Worm (Caenorhabditis elegans) whole organism, early embryonic: ENCODE results near the gene rnf-5.

ENCODE experiments used
- aly-1 ChIP-seq: sonication (generic microtip); optimal IDR thresholded peaks from 2 replicates; lab custom pipeline; 2016; ENCODE audit warnings: missing genetic modification characterization, missing compliant biosample characterization
- ama-1 ChIP-seq: fragments of 150-350 bp; optimal IDR thresholded peaks from 2 replicates; lab custom pipeline; 2014
- ceh-13 ChIP-seq: fragments of 200-800 bp; sonication (Bioruptor generic); optimal IDR thresholded peaks from 2 replicates; lab custom pipeline; 2018; ENCODE audit warnings: mild to moderate bottlenecking, missing genetic modification characterization, missing compliant biosample characterization
- ets-7 ChIP-seq: sonication (generic microtip); optimal IDR thresholded peaks from 2 replicates; lab custom pipeline; 2016; ENCODE audit warnings: missing genotype, missing genetic modification characterization, missing compliant biosample characterization
- hmbx-1 ChIP-seq: sonication (generic microtip); optimal IDR thresholded peaks from 2 replicates; lab custom pipeline; 2016; ENCODE audit warnings: mild to moderate bottlenecking, missing genetic modification characterization, missing compliant biosample characterization
- sea-1 ChIP-seq: fragments of 200-800 bp; sonication (Bioruptor generic); conservative IDR thresholded peaks from 2 replicates; pipeline ENCODE4 v1.3.6; 2022; ENCODE audit warnings: missing genetic modification characterization, missing compliant biosample characterization
- tbx-37 ChIP-seq: fragments of 200-800 bp; sonication (Bioruptor generic); conservative IDR thresholded peaks from 2 replicates; pipeline ENCODE4 v1.3.6; 2022; ENCODE audit warnings: missing genetic modification reagents, missing genetic modification characterization, missing compliant biosample characterization
- tra-4 ChIP-seq: sonication (generic microtip); optimal IDR thresholded peaks from 2 replicates; lab custom pipeline; 2017; ENCODE audit warnings: missing genetic modification characterization, missing compliant biosample characterization

ce11 chrIII:4191091-4191638 lies 24.5 kb upstream of the rnf-5 start, which contains the start of gene dnj-16:
- no peak for TF ChIP-seq ama-1
- no peak for TF ChIP-seq ets-7 (tag; lab: Kevin White, UChicago)
- TF ChIP-seq sea-1 (GFP tag; lab: Robert Waterston, UW): no peak
- TF ChIP-seq aly-1 (tag; lab: Kevin White, UChicago): no peak
- no peak for TF ChIP-seq tbx-37 (GFP tag; lab: Robert Waterston, UW)
- TF ChIP-seq ceh-13: no peak
- no peak for TF ChIP-seq tra-4 (tag; lab: Kevin White, UChicago)
- TF ChIP-seq hmbx-1 (tag; lab: Kevin White, UChicago): no peak
